Worm (Caenorhabditis elegans) whole organism, L4 larva: Measurements from ENCODE around the gene sdz-5.

Source experiments
- D1046.2 ChIP-seq: fragments of 200-800 bp; sonication (Bioruptor generic); IDR thresholded peaks from 2 replicates; pipeline ENCODE4 v1.3.6; 2022; ENCODE audit warnings: missing genetic modification characterization, missing compliant biosample characterization
- T20F7.1 ChIP-seq: fragments of 200-800 bp; sonication (Bioruptor generic); optimal IDR thresholded peaks from 2 replicates; lab custom pipeline; 2018; ENCODE audit warnings: mild to moderate bottlenecking, missing genetic modification characterization, missing compliant biosample characterization
- ZK546.5 ChIP-seq, 2 experiments: sonication (generic microtip); optimal IDR thresholded peaks; 2 replicates each; lab custom pipeline; 2017; ENCODE audit warnings: missing biosample characterization in 2 of 2, missing genetic modification characterization in 2 of 2
- aha-1 ChIP-seq: fragments of 150-350 bp; peaks from one replicate; lab custom pipeline; 2014; ENCODE audit warnings: missing biosample characterization, missing genetic modification characterization
- ceh-82 ChIP-seq: sonication (generic microtip); optimal IDR thresholded peaks from 2 replicates; lab custom pipeline; 2017; ENCODE audit warnings: missing biosample characterization, missing genetic modification characterization
- daf-16 ChIP-seq, 3 experiments: sonication (generic microtip); optimal IDR thresholded peaks; 2 replicates each; lab custom pipeline; 2016 to 2017; ENCODE audit warnings: missing genetic modification characterization in 3 of 3, missing genetic modification reagents in 3 of 3, mild to moderate bottlenecking in 2 of 3, missing compliant biosample characterization in 2 of 3, missing biosample characterization in 1 of 3, moderate library complexity in 1 of 3
- dmd-6 ChIP-seq: fragments of 200-800 bp; sonication (Bioruptor generic); IDR thresholded peaks from 2 replicates; pipeline ENCODE4 v1.3.6; 2022; ENCODE audit warnings: missing genetic modification reagents, missing genetic modification characterization, missing compliant biosample characterization
- dpl-1 ChIP-seq: fragments of 150-350 bp; optimal IDR thresholded peaks from 2 replicates; lab custom pipeline; 2014; ENCODE audit warnings: missing biosample characterization, missing genetic modification reagents, missing genetic modification characterization
- dve-1 ChIP-seq: sonication (generic microtip); optimal IDR thresholded peaks from 2 replicates; lab custom pipeline; 2017; ENCODE audit warnings: antibody characterized with exemption, mild to moderate bottlenecking, missing genetic modification characterization, missing compliant biosample characterization; ENCODE audit not compliant: insufficient read depth
- egl-27 ChIP-seq: sonication (generic microtip); optimal IDR thresholded peaks from 3 replicates; lab custom pipeline; 2017; ENCODE audit warnings: missing biosample characterization, missing genetic modification reagents, missing genetic modification characterization
- gei-8 ChIP-seq: fragments of 200-800 bp; sonication (Bioruptor generic); optimal IDR thresholded peaks from 2 replicates; lab custom pipeline; 2018; ENCODE audit warnings: mild to moderate bottlenecking, missing genetic modification characterization, missing compliant biosample characterization
- hlh-11 ChIP-seq: fragments of 200-800 bp; sonication (Bioruptor generic); optimal IDR thresholded peaks from 2 replicates; lab custom pipeline; 2018; ENCODE audit warnings: mild to moderate bottlenecking, missing genetic modification characterization, missing compliant biosample characterization
- hlh-30 ChIP-seq: sonication (generic microtip); optimal IDR thresholded peaks from 2 replicates; lab custom pipeline; 2017; ENCODE audit warnings: antibody characterized with exemption, mild to moderate bottlenecking, missing genetic modification characterization, missing compliant biosample characterization; ENCODE audit not compliant: insufficient read depth
- jun-1 ChIP-seq: fragments of 150-350 bp; optimal IDR thresholded peaks from 2 replicates; lab custom pipeline; 2014; ENCODE audit warnings: missing biosample characterization, missing genetic modification reagents, missing genetic modification characterization
- lim-7 ChIP-seq: fragments of 200-800 bp; sonication (Bioruptor generic); IDR thresholded peaks from 2 replicates; pipeline ENCODE4 v1.3.6; 2022; ENCODE audit warnings: missing genetic modification characterization, missing compliant biosample characterization
- lin-1 ChIP-seq: fragments of 200-800 bp; sonication (Bioruptor generic); IDR thresholded peaks from 2 replicates; pipeline ENCODE4 v1.3.6; 2022; ENCODE audit warnings: missing genetic modification reagents, missing genetic modification characterization, missing compliant biosample characterization
- lin-13 ChIP-seq: fragments of 150-350 bp; optimal IDR thresholded peaks from 2 replicates; lab custom pipeline; 2014; ENCODE audit warnings: missing biosample characterization, missing genetic modification reagents, missing genetic modification characterization
- lin-38 ChIP-seq: fragments of 200-800 bp; sonication (Bioruptor generic); IDR thresholded peaks from 2 replicates; pipeline ENCODE4 v1.3.6; 2022; ENCODE audit warnings: missing genetic modification reagents, missing genetic modification characterization, missing compliant biosample characterization
- lsy-2 ChIP-seq, 2 experiments: fragments of 150-350 bp in 1 of 2; sonication (generic microtip) in 1 of 2; optimal IDR thresholded peaks; 2 replicates each; lab custom pipeline; 2014 to 2017; ENCODE audit warnings: missing biosample characterization in 2 of 2, missing genetic modification characterization in 2 of 2
- mdl-1 ChIP-seq, 2 experiments: fragments of 150-350 bp in 1 of 2; sonication (generic microtip) in 1 of 2; optimal IDR thresholded peaks; 2 replicates each; lab custom pipeline; 2014 to 2017; ENCODE audit warnings: missing biosample characterization in 2 of 2, missing genetic modification characterization in 2 of 2
- mep-1 ChIP-seq: fragments of 150-350 bp; sonication (generic microtip); optimal IDR thresholded peaks from 3 replicates; lab custom pipeline; 2014; ENCODE audit warnings: missing biosample characterization, missing genetic modification characterization
- mes-2 ChIP-seq: sonication (generic microtip); optimal IDR thresholded peaks from 2 replicates; lab custom pipeline; 2016; ENCODE audit warnings: missing genotype, mild to moderate bottlenecking, missing genetic modification characterization, missing compliant biosample characterization; ENCODE audit not compliant: poor library complexity, severe bottlenecking
- mxl-3 ChIP-seq: fragments of 200-800 bp; sonication (Bioruptor generic); optimal IDR thresholded peaks from 2 replicates; lab custom pipeline; 2018; ENCODE audit warnings: mild to moderate bottlenecking, missing genetic modification characterization, missing compliant biosample characterization
- nhr-237 ChIP-seq: sonication (generic microtip); optimal IDR thresholded peaks from 2 replicates; lab custom pipeline; 2017; ENCODE audit warnings: missing biosample characterization, missing genetic modification characterization
- nhr-28 ChIP-seq: fragments of 150-350 bp; optimal IDR thresholded peaks from 2 replicates; lab custom pipeline; 2014; ENCODE audit warnings: missing biosample characterization, missing genetic modification characterization
- nhr-76 ChIP-seq: fragments of 150-350 bp; optimal IDR thresholded peaks from 2 replicates; lab custom pipeline; 2014; ENCODE audit warnings: missing biosample characterization, missing genetic modification characterization
- nhr-77 ChIP-seq: fragments of 150-350 bp; optimal IDR thresholded peaks from 2 replicates; lab custom pipeline; 2014; ENCODE audit warnings: missing biosample characterization, missing genetic modification characterization
- pha-4 ChIP-seq, 2 experiments: fragments of 150-350 bp in 1 of 2; fragments of 200-800 bp in 1 of 2; sonication (Bioruptor generic) in 1 of 2; IDR thresholded peaks in 1 of 2; optimal IDR thresholded peaks in 1 of 2; 2 replicates each; pipeline versions ENCODE4 v1.3.6 to Lab custom; 2014 to 2022; ENCODE audit warnings: missing genetic modification characterization in 2 of 2, missing genetic modification reagents in 2 of 2, missing biosample characterization in 1 of 2, missing compliant biosample characterization in 1 of 2
- php-3 ChIP-seq: fragments of 200-800 bp; sonication (Bioruptor generic); IDR thresholded peaks from 2 replicates; pipeline ENCODE4 v1.3.6; 2022; ENCODE audit warnings: missing genetic modification reagents, missing genetic modification characterization, missing compliant biosample characterization
- pqm-1 ChIP-seq: sonication (generic microtip); optimal IDR thresholded peaks from 2 replicates; lab custom pipeline; 2017; ENCODE audit warnings: missing biosample characterization, missing genetic modification characterization
- set-16 ChIP-seq: fragments of 200-800 bp; sonication (Bioruptor generic); IDR thresholded peaks from 2 replicates; pipeline ENCODE4 v1.3.6; 2022; ENCODE audit warnings: missing genetic modification reagents, missing genetic modification characterization, missing compliant biosample characterization
- spr-1 ChIP-seq: sonication (generic microtip); optimal IDR thresholded peaks from 2 replicates; lab custom pipeline; 2016; ENCODE audit warnings: mild to moderate bottlenecking, missing genetic modification characterization, missing compliant biosample characterization
- spr-3 ChIP-seq: fragments of 200-800 bp; sonication (Bioruptor generic); optimal IDR thresholded peaks from 2 replicates; lab custom pipeline; 2018; ENCODE audit warnings: mild to moderate bottlenecking, missing genetic modification characterization, missing compliant biosample characterization
- unc-39 ChIP-seq: sonication (generic microtip); optimal IDR thresholded peaks from 2 replicates; lab custom pipeline; 2017; ENCODE audit warnings: missing biosample characterization, missing genetic modification characterization
- vab-7 ChIP-seq: fragments of 200-800 bp; sonication (Bioruptor generic); IDR thresholded peaks from 2 replicates; pipeline ENCODE4 v1.3.6; 2022; ENCODE audit warnings: missing genetic modification reagents, missing genetic modification characterization, missing compliant biosample characterization
- ztf-11 ChIP-seq: fragments of 150-350 bp; optimal IDR thresholded peaks from 2 replicates; lab custom pipeline; 2014; ENCODE audit warnings: missing biosample characterization, missing genetic modification characterization

The sdz-5 gene

ce11 chrII:2973940-2974402, 34.5 kb upstream of the sdz-5 start (continued):
- TF ChIP-seq pqm-1 (tag; lab: Kevin White, UChicago) (peak; percentile 31), lim-7 (GFP tag; lab: Robert Waterston, UW) (peak; percentile 63; the same call in 1 of the 2 replicates), spr-3 (GFP tag; lab: Kevin White, UChicago) (peak; percentile 91), lin-38 (GFP tag; lab: Robert Waterston, UW) (peak; percentile 80)

- no peak for TF ChIP-seq pha-4 (GFP tag; IDR thresholded peaks at IDR 0.05; lab: Robert Waterston, UW)
- TF ChIP-seq pha-4 (tag; optimal IDR thresholded peaks at IDR 0.05; lab: Kevin White, UChicago), result no peak
- TF ChIP-seq nhr-237 (tag; lab: Kevin White, UChicago), result no peak
- no peak for TF ChIP-seq ztf-11 (tag; lab: Kevin White, UChicago)
- peak; percentile 37 for TF ChIP-seq mep-1 (tag; lab: Kevin White, UChicago)
- TF ChIP-seq daf-16 (GFP tag; optimal IDR thresholded peaks at IDR 0.05; lab: Kevin White, UChicago), result no peak
- TF ChIP-seq daf-16 (tag; optimal IDR thresholded peaks at IDR 0.05; lab: Kevin White, UChicago), result peak; percentile 84
- peak; percentile 39; the same call in 1 of the 2 replicates for TF ChIP-seq php-3 (GFP tag; lab: Robert Waterston, UW)
- peak; percentile 14 for TF ChIP-seq T20F7.1 (GFP tag; lab: Kevin White, UChicago)
- no peak for TF ChIP-seq spr-1
- peak in 1 of 2 experiments; percentile 4 for TF ChIP-seq lsy-2 (tag; optimal IDR thresholded peaks at IDR 0.05; lab: Kevin White, UChicago)
- TF ChIP-seq egl-27 (tag; lab: Kevin White, UChicago), result no peak
- TF ChIP-seq jun-1, result no peak
- TF ChIP-seq ceh-82 (tag; lab: Kevin White, UChicago), result no peak
- TF ChIP-seq dve-1 (tag; lab: Kevin White, UChicago), result peak; percentile 84
- no peak for TF ChIP-seq ZK546.5 (tag; optimal IDR thresholded peaks at IDR 0.05; lab: Kevin White, UChicago)
- TF ChIP-seq lin-13, result peak; percentile 2
- TF ChIP-seq nhr-76 (tag; lab: Kevin White, UChicago), result no peak
- peak; percentile 89 for TF ChIP-seq pqm-1 (tag; lab: Kevin White, UChicago)
- peak; percentile 2 for TF ChIP-seq mxl-3 (GFP tag; lab: Kevin White, UChicago)
- no peak for TF ChIP-seq D1046.2 (GFP tag; lab: Robert Waterston, UW)
- no peak for TF ChIP-seq vab-7 (GFP tag; lab: Robert Waterston, UW)
- TF ChIP-seq set-16 (GFP tag; lab: Robert Waterston, UW), result no peak
- TF ChIP-seq dmd-6 (GFP tag; lab: Robert Waterston, UW), result peak; percentile 89
- no peak for TF ChIP-seq spr-3 (GFP tag; lab: Kevin White, UChicago)
- TF ChIP-seq gei-8, result no peak
- TF ChIP-seq aha-1 (tag; lab: Kevin White, UChicago), result peak; percentile 38
- peak; percentile 77 for TF ChIP-seq hlh-11 (tag; lab: Kevin White, UChicago)
- TF ChIP-seq hlh-30, result peak; percentile 18
- peak; percentile 65 for TF ChIP-seq nhr-77 (tag; lab: Kevin White, UChicago)
- TF ChIP-seq mdl-1 (tag; optimal IDR thresholded peaks at IDR 0.05; lab: Kevin White, UChicago), result peak in 1 of 2 experiments; percentile 12
- TF ChIP-seq unc-39 (tag; lab: Kevin White, UChicago), result no peak
- peak; percentile 3 for TF ChIP-seq dpl-1 (GFP tag; lab: Kevin White, UChicago)
- peak; percentile 70 for TF ChIP-seq nhr-28 (tag; lab: Kevin White, UChicago)
- TF ChIP-seq lin-1 (GFP tag; lab: Robert Waterston, UW), result 0 out of 2 replicates have a peak, but pooled peaks have one; percentile 38
- TF ChIP-seq mes-2 (tag; lab: Kevin White, UChicago), result peak; percentile 26
Observed at ce11 chrII:2975561-2976230, 32.8 kb upstream of the sdz-5 start.
